Worm (Caenorhabditis elegans) whole organism, L2 larva: ENCODE results near the gene C09G9.1.

ENCODE experiments used
- C34F6.9 ChIP-seq: fragments of 150-350 bp; optimal IDR thresholded peaks from 2 replicates; lab custom pipeline; 2014; ENCODE audit warnings: missing biosample characterization, missing genetic modification characterization
- F13H6.1 ChIP-seq: sonication (generic microtip); optimal IDR thresholded peaks from 2 replicates; lab custom pipeline; 2016; ENCODE audit warnings: missing genetic modification characterization, missing compliant biosample characterization
- R02D3.7 ChIP-seq: fragments of 150-350 bp; optimal IDR thresholded peaks from 2 replicates; lab custom pipeline; 2014; ENCODE audit warnings: missing biosample characterization, missing genetic modification characterization
- Y55F3AM.14 ChIP-seq: fragments of 200-800 bp; sonication (Bioruptor generic); optimal IDR thresholded peaks from 2 replicates; lab custom pipeline; 2018; ENCODE audit warnings: mild to moderate bottlenecking, missing genetic modification characterization, missing compliant biosample characterization
- ZK546.5 ChIP-seq: sonication (generic microtip); optimal IDR thresholded peaks from 2 replicates; lab custom pipeline; 2017; ENCODE audit warnings: missing biosample characterization, missing genetic modification characterization
- alr-1 ChIP-seq: fragments of 150-350 bp; optimal IDR thresholded peaks from 2 replicates; lab custom pipeline; 2014; ENCODE audit warnings: missing biosample characterization, missing genetic modification characterization
- aly-2 ChIP-seq: fragments of 150-350 bp; optimal IDR thresholded peaks from 2 replicates; lab custom pipeline; 2014; ENCODE audit warnings: missing biosample characterization, missing genetic modification characterization
- ama-1 ChIP-seq: fragments of 150-350 bp; optimal IDR thresholded peaks from 2 replicates; lab custom pipeline; 2018; ENCODE audit warnings: inconsistent platforms
- blmp-1 ChIP-seq: sonication (generic microtip); optimal IDR thresholded peaks from 2 replicates; lab custom pipeline; 2017; ENCODE audit warnings: missing genetic modification characterization, mild to moderate bottlenecking, missing compliant biosample characterization, antibody characterized with exemption, moderate library complexity; ENCODE audit not compliant: insufficient read depth
- ceh-16 ChIP-seq: fragments of 150-350 bp; optimal IDR thresholded peaks from 2 replicates; lab custom pipeline; 2014; ENCODE audit warnings: missing biosample characterization, missing genetic modification characterization
- crh-2 ChIP-seq: sonication (generic microtip); optimal IDR thresholded peaks from 2 replicates; lab custom pipeline; 2017; ENCODE audit warnings: missing biosample characterization, missing genetic modification characterization
- dmd-4 ChIP-seq: sonication (generic microtip); optimal IDR thresholded peaks from 2 replicates; lab custom pipeline; 2017; ENCODE audit warnings: missing biosample characterization, missing genetic modification characterization
- egl-27 ChIP-seq: sonication (generic microtip); optimal IDR thresholded peaks from 3 replicates; lab custom pipeline; 2017; ENCODE audit warnings: missing biosample characterization, missing genetic modification reagents, missing genetic modification characterization
- elt-3 ChIP-seq: sonication (generic microtip); optimal IDR thresholded peaks from 2 replicates; lab custom pipeline; 2017; ENCODE audit warnings: missing biosample characterization, missing genetic modification characterization
- fos-1 ChIP-seq: fragments of 150-350 bp; optimal IDR thresholded peaks from 2 replicates; lab custom pipeline; 2014; ENCODE audit warnings: missing biosample characterization, missing genetic modification characterization
- gmeb-1 ChIP-seq: fragments of 150-350 bp; optimal IDR thresholded peaks from 2 replicates; lab custom pipeline; 2014; ENCODE audit warnings: missing biosample characterization, missing genetic modification characterization
- lin-11 ChIP-seq: fragments of 150-350 bp; sonication (generic microtip); optimal IDR thresholded peaks from 2 replicates; lab custom pipeline; 2014; ENCODE audit warnings: missing biosample characterization, missing genetic modification characterization, inconsistent platforms, mixed read lengths
- lin-13 ChIP-seq: fragments of 150-350 bp; optimal IDR thresholded peaks from 2 replicates; lab custom pipeline; 2014; ENCODE audit warnings: missing biosample characterization, missing genetic modification reagents, missing genetic modification characterization
- lsy-2 ChIP-seq, 2 experiments: fragments of 150-350 bp in 1 of 2; sonication (generic microtip) in 1 of 2; optimal IDR thresholded peaks; 2 replicates each; lab custom pipeline; 2014 to 2017; ENCODE audit warnings: missing biosample characterization in 2 of 2, missing genetic modification characterization in 2 of 2
- mdl-1 ChIP-seq, 2 experiments: fragments of 150-350 bp in 1 of 2; sonication (generic microtip) in 1 of 2; optimal IDR thresholded peaks; 2 replicates each; lab custom pipeline; 2017; ENCODE audit warnings: missing biosample characterization in 2 of 2, missing genetic modification characterization in 2 of 2
- nhr-10 ChIP-seq: sonication (generic microtip); optimal IDR thresholded peaks from 2 replicates; lab custom pipeline; 2017; ENCODE audit warnings: missing biosample characterization, missing genetic modification characterization
- nhr-11 ChIP-seq: fragments of 150-350 bp; optimal IDR thresholded peaks from 2 replicates; lab custom pipeline; 2014; ENCODE audit warnings: missing biosample characterization, missing genetic modification characterization
- nhr-12 ChIP-seq: fragments of 150-350 bp; optimal IDR thresholded peaks from 2 replicates; lab custom pipeline; 2014; ENCODE audit warnings: missing biosample characterization, missing genetic modification characterization
- nhr-129 ChIP-seq: fragments of 150-350 bp; optimal IDR thresholded peaks from 2 replicates; lab custom pipeline; 2014; ENCODE audit warnings: missing biosample characterization, missing genetic modification characterization
- nhr-23 ChIP-seq: fragments of 150-350 bp; optimal IDR thresholded peaks from 2 replicates; lab custom pipeline; 2014; ENCODE audit warnings: missing biosample characterization, missing genetic modification reagents, missing genetic modification characterization
- nhr-237 ChIP-seq: fragments of 150-350 bp; optimal IDR thresholded peaks from 2 replicates; lab custom pipeline; 2014; ENCODE audit warnings: missing biosample characterization, missing genetic modification characterization
- nhr-77 ChIP-seq: fragments of 150-350 bp; optimal IDR thresholded peaks from 2 replicates; lab custom pipeline; 2014; ENCODE audit warnings: missing biosample characterization, missing genetic modification characterization
- peb-1 ChIP-seq: fragments of 150-350 bp; optimal IDR thresholded peaks from 2 replicates; lab custom pipeline; 2014; ENCODE audit warnings: missing biosample characterization, missing genetic modification characterization
- sem-4 ChIP-seq: fragments of 150-350 bp; optimal IDR thresholded peaks from 2 replicates; lab custom pipeline; 2014; ENCODE audit warnings: missing biosample characterization, missing genetic modification reagents, missing genetic modification characterization
- skn-1 ChIP-seq: sonication (generic microtip); optimal IDR thresholded peaks from 2 replicates; lab custom pipeline; 2017; ENCODE audit warnings: missing biosample characterization, missing genetic modification characterization
- sma-3 ChIP-seq: sonication (generic microtip); optimal IDR thresholded peaks from 2 replicates; lab custom pipeline; 2016; ENCODE audit warnings: missing genetic modification reagents, missing genetic modification characterization, missing compliant biosample characterization
- sma-9 ChIP-seq, 2 experiments: fragments of 150-350 bp in 1 of 2; sonication (generic microtip) in 1 of 2; optimal IDR thresholded peaks; 2 replicates each; lab custom pipeline; 2014 to 2016; ENCODE audit warnings: missing genetic modification characterization in 2 of 2, mild to moderate bottlenecking in 1 of 2, missing biosample characterization in 1 of 2, missing compliant biosample characterization in 1 of 2, missing genetic modification reagents in 1 of 2, moderate library complexity in 1 of 2
- unc-39 ChIP-seq: fragments of 150-350 bp; optimal IDR thresholded peaks from 2 replicates; lab custom pipeline; 2014; ENCODE audit warnings: missing biosample characterization, missing genetic modification characterization
- unc-55 ChIP-seq: fragments of 150-350 bp; sonication (generic microtip); optimal IDR thresholded peaks from 3 replicates; lab custom pipeline; 2014; ENCODE audit warnings: missing biosample characterization, missing genetic modification reagents, missing genetic modification characterization
- unc-62 ChIP-seq: fragments of 150-350 bp; optimal IDR thresholded peaks from 2 replicates; lab custom pipeline; 2014; ENCODE audit warnings: missing biosample characterization, missing genetic modification reagents, missing genetic modification characterization
- ztf-1 ChIP-seq: fragments of 200-800 bp; sonication (Bioruptor generic); conservative IDR thresholded peaks from 2 replicates; pipeline ENCODE4 v1.3.6; 2022; ENCODE audit warnings: missing genetic modification characterization, missing compliant biosample characterization
- ztf-11 ChIP-seq: sonication (generic microtip); optimal IDR thresholded peaks from 2 replicates; lab custom pipeline; 2017; ENCODE audit warnings: missing biosample characterization, missing genetic modification characterization

Gene C09G9.1

ce11 chrIV:8865343-8865742 lies at the start of gene C09G9.1:
TSS of gene C09G9.1 (minus strand) at chrIV:8865485.
- TF ChIP-seq lsy-2 (tag; optimal IDR thresholded peaks at IDR 0.05; lab: Kevin White, UChicago) (no peak), unc-39 (tag; lab: Kevin White, UChicago) (no peak), crh-2 (tag; lab: Kevin White, UChicago) (no peak), lin-11 (tag; lab: Kevin White, UChicago) (no peak), blmp-1 (tag; lab: Kevin White, UChicago) (no peak), nhr-11 (tag; lab: Kevin White, UChicago) (no peak), F13H6.1 (tag; lab: Kevin White, UChicago) (peak; percentile 8), C34F6.9 (no peak), ceh-16 (tag; lab: Kevin White, UChicago) (no peak), sma-3 (GFP tag; lab: Kevin White, UChicago) (no peak), Y55F3AM.14 (GFP tag; lab: Kevin White, UChicago) (no peak), nhr-77 (tag; lab: Kevin White, UChicago) (no peak), sma-9 (GFP tag; optimal IDR thresholded peaks at IDR 0.05; lab: Kevin White, UChicago) (no peak), sma-9 (tag; optimal IDR thresholded peaks at IDR 0.05; lab: Kevin White, UChicago) (no peak), unc-55 (GFP tag; lab: Kevin White, UChicago) (no peak), fos-1 (peak; percentile 27), skn-1 (tag; lab: Kevin White, UChicago) (no peak)

ce11 chrIV:8914187-8914586 lies 48.9 kb upstream of the C09G9.1 start:
- TF ChIP-seq alr-1 (tag; lab: Kevin White, UChicago) (no peak), sma-3 (GFP tag; lab: Kevin White, UChicago) (peak; percentile 67)

- no peak for TF ChIP-seq elt-3 (tag; lab: Kevin White, UChicago)
- no peak for TF ChIP-seq nhr-129
- TF ChIP-seq ZK546.5 (tag; lab: Kevin White, UChicago) = no peak
- TF ChIP-seq ztf-11 (tag; lab: Kevin White, UChicago) = no peak
- TF ChIP-seq ama-1 (lab: Kevin White, UChicago) = no peak
- no peak for TF ChIP-seq unc-55 (GFP tag; lab: Kevin White, UChicago)
These were observed 41.5 kb upstream of the C09G9.1 start, which contains the start of gene C27B7.7 for ce11 chrIV:8906743-8907142. TSS of gene C27B7.7 (plus strand) at chrIV:8907043.

ce11 chrIV:8906164-8906563 lies 40.9 kb upstream of the C09G9.1 start, which contains the start of gene C27B7.6:
TSS of gene C27B7.6 (minus strand) at chrIV:8906345.
- TF ChIP-seq nhr-23 (tag; lab: Kevin White, UChicago) = no peak
- no peak for TF ChIP-seq nhr-237 (tag; lab: Kevin White, UChicago)
- no peak for TF ChIP-seq lin-11 (tag; lab: Kevin White, UChicago)
- TF ChIP-seq peb-1 = no peak
- no peak for TF ChIP-seq nhr-10 (tag; lab: Kevin White, UChicago)
- no peak for TF ChIP-seq ztf-11 (tag; lab: Kevin White, UChicago)
- TF ChIP-seq gmeb-1 (tag; lab: Kevin White, UChicago) = no peak
- no peak for TF ChIP-seq dmd-4 (tag; lab: Kevin White, UChicago)
- TF ChIP-seq ceh-16 (tag; lab: Kevin White, UChicago) = no peak
- TF ChIP-seq Y55F3AM.14 (GFP tag; lab: Kevin White, UChicago) = no peak

- TF ChIP-seq ama-1 (lab: Kevin White, UChicago) (no peak), sma-9 (GFP tag; optimal IDR thresholded peaks at IDR 0.05; lab: Kevin White, UChicago) (no peak), sma-9 (tag; optimal IDR thresholded peaks at IDR 0.05; lab: Kevin White, UChicago) (no peak)
These were observed 36.1 kb upstream of the C09G9.1 start, which contains the start of gene C27B7.5 for ce11 chrIV:8901346-8901745. TSS of gene C27B7.5 (plus strand) at chrIV:8901646.

ce11 chrIV:8893746-8894145 lies 28.5 kb upstream of the C09G9.1 start, which contains the start of gene rad-54.L2:
TSS of gene rad-54.L2 (plus strand) at chrIV:8894077.
- TF ChIP-seq nhr-77 (tag; lab: Kevin White, UChicago) = no peak
- no peak for TF ChIP-seq dmd-4 (tag; lab: Kevin White, UChicago)
- TF ChIP-seq sem-4 = no peak
- no peak for TF ChIP-seq Y55F3AM.14 (GFP tag; lab: Kevin White, UChicago)
- TF ChIP-seq blmp-1 (tag; lab: Kevin White, UChicago) = no peak
- TF ChIP-seq nhr-129 = peak; percentile 64
- TF ChIP-seq F13H6.1 (tag; lab: Kevin White, UChicago) = peak; percentile 29
- TF ChIP-seq unc-62 (GFP tag; lab: Kevin White, UChicago) = no peak
- TF ChIP-seq lsy-2 (tag; optimal IDR thresholded peaks at IDR 0.05; lab: Kevin White, UChicago) = peak; percentile 30 to 72
- TF ChIP-seq ZK546.5 (tag; lab: Kevin White, UChicago) = no peak
- peak; percentile 80 for TF ChIP-seq crh-2 (tag; lab: Kevin White, UChicago)
- no peak for TF ChIP-seq skn-1 (tag; lab: Kevin White, UChicago)
- TF ChIP-seq nhr-11 (tag; lab: Kevin White, UChicago) = no peak
- no peak for TF ChIP-seq elt-3 (tag; lab: Kevin White, UChicago)
- TF ChIP-seq sma-9 (GFP tag; optimal IDR thresholded peaks at IDR 0.05; lab: Kevin White, UChicago) = no peak
- TF ChIP-seq sma-9 (tag; optimal IDR thresholded peaks at IDR 0.05; lab: Kevin White, UChicago) = no peak
- peak; percentile 37 for TF ChIP-seq lin-13
- TF ChIP-seq R02D3.7 = no peak
- TF ChIP-seq peb-1 = no peak
- no peak for TF ChIP-seq aly-2 (tag; lab: Kevin White, UChicago)
- TF ChIP-seq nhr-23 (tag; lab: Kevin White, UChicago) = no peak
- no peak for TF ChIP-seq nhr-12 (tag; lab: Kevin White, UChicago)
- TF ChIP-seq alr-1 (tag; lab: Kevin White, UChicago) = no peak
- peak; percentile 86 for TF ChIP-seq unc-55 (GFP tag; lab: Kevin White, UChicago)
- TF ChIP-seq ztf-1 = no peak
- TF ChIP-seq egl-27 (tag; lab: Kevin White, UChicago) = no peak
- peak; percentile 46 for TF ChIP-seq gmeb-1 (tag; lab: Kevin White, UChicago)
- peak; percentile 36 for TF ChIP-seq sma-3 (GFP tag; lab: Kevin White, UChicago)
- TF ChIP-seq ztf-11 (tag; lab: Kevin White, UChicago) = no peak
- no peak for TF ChIP-seq mdl-1 (tag; optimal IDR thresholded peaks at IDR 0.05; lab: Kevin White, UChicago)
